Fruit fly (Drosophila melanogaster): ENCODE measurements around the gene CG17568.

Gene CG17568

DNA sequence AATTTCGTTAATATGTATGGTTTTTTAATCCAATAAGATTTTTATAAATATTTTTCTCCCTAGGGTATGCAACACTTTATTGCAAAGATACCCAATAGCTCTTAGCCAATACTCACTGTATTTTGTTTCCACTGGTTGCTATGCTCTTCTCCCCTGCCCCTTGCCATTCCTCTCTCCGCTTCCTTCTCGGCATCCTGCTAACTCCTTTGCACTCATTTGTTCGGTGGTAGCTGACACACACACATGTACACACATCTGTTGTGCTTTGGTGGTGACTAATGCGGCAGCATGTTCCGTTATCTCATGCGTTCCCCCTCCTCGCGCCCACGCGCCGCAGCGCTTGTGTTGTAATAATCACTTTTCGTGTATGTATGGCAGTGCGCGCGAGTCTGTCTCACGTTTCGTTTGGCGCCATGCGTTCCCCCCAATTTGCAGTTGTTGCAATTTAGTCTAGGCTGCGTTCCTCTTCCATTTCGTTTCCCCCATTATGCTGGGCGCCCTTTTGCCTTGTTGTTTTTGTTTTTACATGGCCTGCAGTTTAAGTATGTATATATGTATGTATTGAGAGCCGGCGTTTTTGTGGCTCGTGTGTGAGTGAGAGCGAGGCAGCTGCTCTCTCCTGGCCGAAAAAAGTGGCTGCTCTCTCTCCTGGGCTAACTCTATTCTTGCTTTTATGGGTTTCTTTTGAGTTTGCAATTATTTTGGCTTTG, 46.5 kb downstream of the CG17568 start, which contains the start of gene Polr1D:
Gene Polr1D (minus strand): TSS at position 420 of the 710 bp plus-strand sequence.
- TF ChIP-seq Pif1A (GFP tag; optimal IDR thresholded peaks at IDR 0.05) (peak; percentile 4), D1 (tag; optimal IDR thresholded peaks at IDR 0.05) (no peak), CG15710 (tag; optimal IDR thresholded peaks at IDR 0.05) (peak; percentile 41), Pif1B (GFP tag; optimal IDR thresholded peaks at IDR 0.05) (no peak), CG34367 (tag; optimal IDR thresholded peaks at IDR 0.05) (peak; percentile 17), CG14655 (GFP tag; optimal IDR thresholded peaks at IDR 0.05) (no peak), gl (tag; optimal IDR thresholded peaks at IDR 0.05) (no peak), fd96Ca (GFP tag; IDR thresholded peaks at IDR 0.05) (peak; percentile 23; the same call in 1 of the 3 replicates), CG32121 (GFP tag; IDR thresholded peaks at IDR 0.05) (no peak; the same call in 1 of the 2 replicates), CG8301 (tag; optimal IDR thresholded peaks at IDR 0.05) (peak; percentile 31), Snoo (tag; optimal IDR thresholded peaks at IDR 0.05) (no peak), Ets98B (GFP tag; IDR thresholded peaks at IDR 0.05) (peak; percentile 40), EcR (GFP tag; optimal IDR thresholded peaks at IDR 0.05) (peak; percentile 94), rn (GFP tag; IDR thresholded peaks at IDR 0.05) (no peak), CG13204 (GFP tag; optimal IDR thresholded peaks at IDR 0.05) (peak; percentile 84), CG10348 (GFP tag; IDR thresholded peaks at IDR 0.05) (no peak), CG17806 (tag; optimal IDR thresholded peaks at IDR 0.05) (no peak), CG12605 (GFP tag; IDR thresholded peaks at IDR 0.05) (peak; percentile 45; the same call in 1 of the 2 replicates), CG9948 (tag; optimal IDR thresholded peaks at IDR 0.05) (peak; percentile 14), CG4496 (GFP tag; IDR thresholded peaks at IDR 0.05) (peak; percentile 43; the same call in 2 of the 3 replicates), CG8159 (tag; optimal IDR thresholded peaks at IDR 0.05) (peak; percentile 62)

DNA sequence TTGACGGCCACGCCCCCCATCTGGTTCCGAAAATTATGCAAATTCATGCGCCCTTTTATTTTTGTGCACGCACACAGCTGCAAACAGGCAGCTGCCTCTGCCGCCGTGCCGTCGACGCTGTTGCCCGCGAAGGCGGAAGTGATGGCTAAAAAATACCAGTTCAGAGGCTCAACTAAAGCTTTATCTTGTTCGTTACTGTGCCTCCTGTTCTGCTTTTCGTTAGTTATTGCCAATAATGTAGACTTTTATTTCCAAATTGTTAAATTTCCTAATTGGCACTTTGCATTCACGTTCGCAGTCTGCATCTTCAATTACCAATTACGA, 47.2 kb downstream of the CG17568 start:
- TF ChIP-seq CG4496 (GFP tag; IDR thresholded peaks at IDR 0.05) (no peak), EcR (GFP tag; optimal IDR thresholded peaks at IDR 0.05) (no peak), CG12605 (GFP tag; IDR thresholded peaks at IDR 0.05) (no peak), CG8159 (tag; optimal IDR thresholded peaks at IDR 0.05) (no peak), CG32121 (GFP tag; IDR thresholded peaks at IDR 0.05) (no peak), CG17806 (tag; optimal IDR thresholded peaks at IDR 0.05) (no peak), CG15710 (tag; optimal IDR thresholded peaks at IDR 0.05) (no peak)

DNA sequence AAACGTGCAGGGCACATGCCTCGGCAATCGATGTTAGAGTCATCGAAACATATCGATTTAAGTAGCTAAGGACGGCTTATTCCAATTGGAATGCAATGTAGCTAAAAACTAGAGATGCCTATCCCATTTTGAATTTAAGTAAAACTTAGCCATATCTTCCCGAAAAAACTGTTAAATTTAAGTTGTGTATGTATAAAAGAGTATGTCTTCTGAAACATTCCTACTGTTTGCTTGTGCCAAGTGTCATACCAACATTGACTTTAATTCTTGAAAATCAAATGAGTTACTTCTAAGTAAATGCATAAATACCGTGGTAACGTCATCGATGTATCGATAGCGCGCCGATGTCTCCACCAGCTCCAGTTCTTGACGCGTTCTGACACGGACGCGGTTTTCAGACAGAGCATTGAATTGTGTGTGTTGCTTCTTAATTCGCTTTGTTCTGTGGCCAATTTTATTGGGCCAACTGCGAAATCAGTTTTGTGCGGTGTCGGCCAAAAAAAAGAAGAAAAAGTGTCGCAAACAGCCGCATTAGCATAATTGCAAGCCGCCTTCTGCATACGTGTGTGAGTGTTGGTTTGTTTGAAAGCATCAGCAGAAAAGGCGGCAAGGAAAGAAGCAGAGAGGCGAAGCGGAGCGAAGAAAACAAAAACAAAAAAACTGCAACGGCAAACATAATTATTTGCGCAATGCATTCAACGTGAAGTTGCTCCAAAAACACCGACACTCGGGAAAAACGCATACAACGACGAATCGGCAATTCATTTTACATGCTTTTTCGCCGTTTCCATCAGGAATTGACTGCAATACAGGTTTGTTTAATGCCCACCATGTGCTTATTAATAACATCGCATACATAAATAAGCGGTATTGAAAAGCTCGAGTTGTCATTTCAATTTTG, 47.8 kb downstream of the CG17568 start, which contains the start of gene brat:
Gene brat (plus strand): TSS at position 352 of the 901 bp plus-strand sequence.
- TF ChIP-seq CG15710 (tag; optimal IDR thresholded peaks at IDR 0.05) (peak; percentile 37), Snoo (tag; optimal IDR thresholded peaks at IDR 0.05) (no peak), CG8301 (tag; optimal IDR thresholded peaks at IDR 0.05) (peak; percentile 16), Pif1A (GFP tag; optimal IDR thresholded peaks at IDR 0.05) (no peak), CG34367 (tag; optimal IDR thresholded peaks at IDR 0.05) (no peak), CG13204 (GFP tag; optimal IDR thresholded peaks at IDR 0.05) (no peak), CG4496 (GFP tag; IDR thresholded peaks at IDR 0.05) (0 out of 3 replicates have a peak, but pooled peaks have one; percentile 35), CG8159 (tag; optimal IDR thresholded peaks at IDR 0.05) (peak; percentile 10)

DNA sequence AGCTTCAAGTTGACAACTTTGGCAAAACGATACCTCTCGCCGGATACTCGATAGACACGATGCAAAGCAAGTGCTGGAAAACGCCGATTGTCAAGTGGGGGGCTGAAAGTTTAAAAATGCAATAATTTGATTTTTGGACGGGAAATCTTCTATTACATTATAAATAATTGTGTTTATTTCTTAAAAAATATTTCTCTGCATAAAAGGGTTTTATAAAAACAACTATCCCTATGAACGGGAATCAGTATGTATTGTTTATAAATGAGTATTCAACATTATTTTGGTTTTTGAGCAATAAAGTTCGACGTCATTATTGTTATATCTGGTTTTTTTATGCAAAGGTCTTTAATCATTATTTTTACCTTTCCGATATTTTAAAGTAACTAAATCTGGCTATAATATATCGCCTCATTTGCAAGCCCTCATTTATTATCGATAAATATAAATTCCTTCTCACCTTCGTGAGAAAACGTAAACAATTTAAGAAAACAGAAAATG, 49.5 kb downstream of the CG17568 start, which contains the start of the genes AsnRS and DCTN6-p27:
Gene AsnRS (minus strand): TSS at position 50 of the 498 bp plus-strand sequence.
Gene DCTN6-p27 (plus strand): TSS at position 419 of the 498 bp plus-strand sequence.
- peak; percentile 70; the same call in 2 of the 3 replicates for TF ChIP-seq CG4496 (GFP tag; IDR thresholded peaks at IDR 0.05)
- TF ChIP-seq fd96Ca (GFP tag; IDR thresholded peaks at IDR 0.05) = no peak
- TF ChIP-seq CG15710 (tag; optimal IDR thresholded peaks at IDR 0.05) = peak; percentile 41
- TF ChIP-seq Ets98B (GFP tag; IDR thresholded peaks at IDR 0.05) = peak; percentile 45
- no peak for TF ChIP-seq CG10348 (GFP tag; IDR thresholded peaks at IDR 0.05)
- peak; percentile 61 for TF ChIP-seq Snoo (tag; optimal IDR thresholded peaks at IDR 0.05)
- TF ChIP-seq CG8159 (tag; optimal IDR thresholded peaks at IDR 0.05) = peak; percentile 51
- TF ChIP-seq Pif1A (GFP tag; optimal IDR thresholded peaks at IDR 0.05) = no peak
- peak; percentile 25 for TF ChIP-seq CG9948 (tag; optimal IDR thresholded peaks at IDR 0.05)
- TF ChIP-seq CG17806 (tag; optimal IDR thresholded peaks at IDR 0.05) = peak; percentile 33
